Fruit fly (Drosophila melanogaster) whole organism, embryonic: ENCODE measurements around the gene CG18581.

ENCODE experiments used
- CG10267 ChIP-seq: fragments of 200-800 bp; sonication (Bioruptor generic); optimal IDR thresholded peaks from 2 replicates; lab custom pipeline; 2018; ENCODE audit warnings: missing biosample characterization, mild to moderate bottlenecking, missing genetic modification characterization, moderate library complexity
- CG1233 ChIP-seq: fragments of 200-800 bp; sonication (Bioruptor generic); optimal IDR thresholded peaks from 4 replicates; lab custom pipeline; 2018; ENCODE audit warnings: missing biosample characterization, mild to moderate bottlenecking, missing genetic modification characterization
- CG1792 ChIP-seq: fragments of 200-800 bp; sonication (Bioruptor generic); optimal IDR thresholded peaks from 2 replicates; lab custom pipeline; 2016; ENCODE audit warnings: missing biosample characterization, missing genetic modification characterization
- CG4328 ChIP-seq: fragments of 200-800 bp; sonication (Bioruptor generic); optimal IDR thresholded peaks from 3 replicates; lab custom pipeline; 2017; ENCODE audit warnings: missing biosample characterization, missing genetic modification reagents, missing genetic modification characterization
- CG6854 ChIP-seq: fragments of 200-800 bp; sonication (Bioruptor generic); optimal IDR thresholded peaks from 3 replicates; lab custom pipeline; 2017; ENCODE audit warnings: missing biosample characterization, mild to moderate bottlenecking, missing genetic modification characterization
- CG8281 ChIP-seq: fragments of 200-800 bp; sonication (Bioruptor generic); optimal IDR thresholded peaks from 2 replicates; lab custom pipeline; 2018; ENCODE audit warnings: missing biosample characterization, mild to moderate bottlenecking, missing genetic modification characterization, moderate library complexity
- CG9437 ChIP-seq: fragments of 200-800 bp; sonication (Bioruptor generic); optimal IDR thresholded peaks from 2 replicates; lab custom pipeline; 2018; ENCODE audit warnings: missing biosample characterization, mild to moderate bottlenecking, missing genetic modification characterization
- CG9876 ChIP-seq: fragments of 200-800 bp; sonication (Bioruptor generic); optimal IDR thresholded peaks from 2 replicates; lab custom pipeline; 2016; ENCODE audit warnings: missing biosample characterization, missing genetic modification characterization
- E2f1 ChIP-seq: fragments of 200-800 bp; sonication (Bioruptor generic); IDR thresholded peaks from 2 replicates; pipeline ENCODE4 v1.3.6; 2022; ENCODE audit warnings: missing biosample characterization, missing genetic modification characterization
- Sox102F ChIP-seq: fragments of 200-800 bp; sonication (Bioruptor generic); optimal IDR thresholded peaks from 2 replicates; lab custom pipeline; 2018; ENCODE audit warnings: missing biosample characterization, mild to moderate bottlenecking, missing genetic modification characterization, moderate library complexity
- tll ChIP-seq, 2 experiments: fragments of 200-800 bp in 1 of 2; fragments of >200 bp in 1 of 2; sonication (Bioruptor generic) in 1 of 2; optimal IDR thresholded peaks; 2 replicates each; lab custom pipeline; 2017 to 2019; ENCODE audit warnings: missing biosample characterization in 2 of 2, missing genetic modification characterization in 2 of 2, mild to moderate bottlenecking in 1 of 2, moderate library complexity in 1 of 2
- trem ChIP-seq: fragments of 200-800 bp; optimal IDR thresholded peaks from 3 replicates; lab custom pipeline; 2019; ENCODE audit warnings: missing biosample characterization, mild to moderate bottlenecking, missing genetic modification characterization, moderate library complexity

dm6 chr3L:15054035-15054434 lies 4.0 kb upstream of the CG18581 start, which contains the start of gene CG18649:
- TF ChIP-seq CG1233 (GFP tag; lab: Kevin White, UChicago) = no peak
- TF ChIP-seq CG9876 (GFP tag; lab: Kevin White, UChicago) = no peak
- TF ChIP-seq trem = no peak
- TF ChIP-seq E2f1 (GFP tag; lab: Robert Waterston, UW) = no peak
- TF ChIP-seq CG10267 (tag; lab: Kevin White, UChicago) = no peak
- no peak for TF ChIP-seq Sox102F (GFP tag; lab: Kevin White, UChicago)
- no peak for TF ChIP-seq CG1792 (GFP tag; lab: Kevin White, UChicago)
- TF ChIP-seq CG4328 (GFP tag; lab: Kevin White, UChicago) = no peak
- TF ChIP-seq tll (GFP tag; optimal IDR thresholded peaks at IDR 0.05; lab: Kevin White, UChicago) = no peak
- no peak for TF ChIP-seq CG9437 (GFP tag; lab: Kevin White, UChicago)
- no peak for TF ChIP-seq CG6854
- TF ChIP-seq CG8281 (tag; lab: Kevin White, UChicago) = no peak
